Fruit fly (Drosophila melanogaster) whole organism, embryonic: ENCODE measurements around the gene CG17764.

ENCODE experiments used
- B-H2 ChIP-seq: fragments of 200-800 bp; sonication (Bioruptor generic); optimal IDR thresholded peaks from 2 replicates; lab custom pipeline; 2018; ENCODE audit warnings: missing biosample characterization, mild to moderate bottlenecking, missing genetic modification characterization
- BEAF-32 ChIP-seq: fragments of 200-800 bp; sonication (Bioruptor generic); optimal IDR thresholded peaks from 3 replicates; lab custom pipeline; 2017; ENCODE audit warnings: missing biosample characterization, missing genetic modification characterization, mild to moderate bottlenecking, moderate library complexity, missing genetic modification reagents
- CG11504 ChIP-seq: fragments of 200-800 bp; sonication (Bioruptor generic); optimal IDR thresholded peaks from 3 replicates; lab custom pipeline; 2019; ENCODE audit warnings: missing biosample characterization, mild to moderate bottlenecking, missing genetic modification characterization, moderate library complexity
- CG11696 ChIP-seq: fragments of 200-800 bp; sonication (Bioruptor generic); IDR thresholded peaks from 2 replicates; pipeline ENCODE4 v1.3.6; 2022; ENCODE audit warnings: missing biosample characterization, missing genetic modification characterization
- CG13296 ChIP-seq: fragments of 200-800 bp; sonication (Bioruptor generic); optimal IDR thresholded peaks from 3 replicates; lab custom pipeline; 2018; ENCODE audit warnings: missing biosample characterization, mild to moderate bottlenecking, missing genetic modification characterization
- CG17328 ChIP-seq: fragments of 200-800 bp; sonication (Bioruptor generic); IDR thresholded peaks from 2 replicates; pipeline ENCODE4 v1.3.6; 2022; ENCODE audit warnings: missing biosample characterization, missing genetic modification characterization
- CG17612 ChIP-seq: fragments of 200-800 bp; sonication (Bioruptor generic); IDR thresholded peaks from 2 replicates; pipeline ENCODE4 v1.3.6; 2022; ENCODE audit warnings: missing biosample characterization, missing genetic modification characterization
- CG2129 ChIP-seq: fragments of 200-800 bp; sonication (Bioruptor generic); IDR thresholded peaks from 2 replicates; pipeline ENCODE4 v1.3.6; 2022; ENCODE audit warnings: missing biosample characterization, missing genetic modification characterization; ENCODE audit not compliant: partially characterized antibody
- CG2678 ChIP-seq: fragments of 200-800 bp; sonication (Bioruptor generic); optimal IDR thresholded peaks from 3 replicates; lab custom pipeline; 2019; ENCODE audit warnings: missing biosample characterization, mild to moderate bottlenecking, missing genetic modification characterization, moderate library complexity
- CG3065 ChIP-seq: fragments of 200-800 bp; sonication (Bioruptor generic); optimal IDR thresholded peaks from 2 replicates; lab custom pipeline; 2016; ENCODE audit warnings: missing biosample characterization, missing genetic modification characterization
- CG31365 ChIP-seq: fragments of 200-800 bp; sonication (Bioruptor generic); optimal IDR thresholded peaks from 2 replicates; lab custom pipeline; 2018; ENCODE audit warnings: missing biosample characterization, mild to moderate bottlenecking, missing genetic modification characterization
- CG3163 ChIP-seq: fragments of 200-800 bp; sonication (Bioruptor generic); optimal IDR thresholded peaks from 3 replicates; lab custom pipeline; 2016; ENCODE audit warnings: missing biosample characterization, missing genetic modification characterization
- CG3726 ChIP-seq: fragments of 200-800 bp; sonication (Bioruptor generic); IDR thresholded peaks from 3 replicates; pipeline ENCODE4, ENCODE4 v1.3.6; 2022; ENCODE audit warnings: missing biosample characterization, missing genetic modification characterization
- CG4854 ChIP-seq: fragments of 200-800 bp; sonication (Bioruptor generic); optimal IDR thresholded peaks from 2 replicates; lab custom pipeline; 2016; ENCODE audit warnings: missing biosample characterization, missing genetic modification characterization, inconsistent platforms
- CG7745 ChIP-seq: fragments of 200-800 bp; sonication (Bioruptor generic); optimal IDR thresholded peaks from 2 replicates; lab custom pipeline; 2018; ENCODE audit warnings: missing biosample characterization, mild to moderate bottlenecking, missing genetic modification characterization, moderate library complexity
- CG9215 ChIP-seq: fragments of 200-800 bp; sonication (Bioruptor generic); IDR thresholded peaks from 2 replicates; pipeline ENCODE4 v1.3.6; 2022; ENCODE audit warnings: missing biosample characterization, missing genetic modification characterization
- CG9876 ChIP-seq: fragments of 200-800 bp; sonication (Bioruptor generic); optimal IDR thresholded peaks from 2 replicates; lab custom pipeline; 2016; ENCODE audit warnings: missing biosample characterization, missing genetic modification characterization
- Dp ChIP-seq: fragments of 200-800 bp; sonication (Bioruptor generic); optimal IDR thresholded peaks from 2 replicates; lab custom pipeline; 2018; ENCODE audit warnings: missing biosample characterization, mild to moderate bottlenecking, missing genetic modification characterization, moderate library complexity
- Dref ChIP-seq: fragments of 200-800 bp; sonication (Bioruptor generic); IDR thresholded peaks from 2 replicates; pipeline ENCODE4 v1.3.6; 2022; ENCODE audit warnings: missing biosample characterization, missing genetic modification characterization
- E2f2 ChIP-seq: fragments of 200-800 bp; sonication (Bioruptor generic); IDR thresholded peaks from 2 replicates; pipeline ENCODE4 v1.3.6; 2022; ENCODE audit warnings: missing biosample characterization, missing genetic modification characterization
- Elba2 ChIP-seq: fragments of 200-800 bp; sonication (Bioruptor generic); optimal IDR thresholded peaks from 3 replicates; lab custom pipeline; 2016; ENCODE audit warnings: missing biosample characterization, missing genetic modification characterization
- Ets65A ChIP-seq: fragments of 200-800 bp; sonication (Bioruptor generic); peaks from one replicate; lab custom pipeline; 2016; ENCODE audit warnings: missing biosample characterization, missing genetic modification characterization
- Ets97D ChIP-seq: fragments of 200-800 bp; sonication (Bioruptor generic); optimal IDR thresholded peaks from 3 replicates; lab custom pipeline; 2016; ENCODE audit warnings: missing biosample characterization, missing genetic modification characterization
- Hr78 ChIP-seq, 2 experiments: fragments of 200-800 bp in 1 of 2; fragments of >200 bp in 1 of 2; sonication (Bioruptor generic) in 1 of 2; optimal IDR thresholded peaks; 2 replicates each; lab custom pipeline; 2017 to 2019; ENCODE audit warnings: missing biosample characterization in 2 of 2, missing genetic modification characterization in 2 of 2, mild to moderate bottlenecking in 1 of 2, moderate library complexity in 1 of 2
- Lim3 ChIP-seq: fragments of 200-800 bp; sonication (Bioruptor generic); IDR thresholded peaks from 2 replicates; pipeline ENCODE4 v1.3.6; 2022; ENCODE audit warnings: missing biosample characterization, missing genetic modification characterization
- MESR4 ChIP-seq: fragments of 200-800 bp; sonication (Bioruptor generic); optimal IDR thresholded peaks from 2 replicates; lab custom pipeline; 2018; ENCODE audit warnings: missing biosample characterization, mild to moderate bottlenecking, missing genetic modification characterization, moderate library complexity
- MTF-1 ChIP-seq: fragments of 200-800 bp; sonication (Bioruptor generic); optimal IDR thresholded peaks from 2 replicates; lab custom pipeline; 2018; ENCODE audit warnings: missing biosample characterization, mild to moderate bottlenecking, missing genetic modification characterization, borderline replicate concordance
- NFAT ChIP-seq: fragments of 200-800 bp; sonication (Bioruptor generic); IDR thresholded peaks from 2 replicates; pipeline ENCODE4 v1.3.6; 2022; ENCODE audit warnings: missing biosample characterization, missing genetic modification characterization
- Sin3A ChIP-seq: fragments of >200 bp; optimal IDR thresholded peaks from 2 replicates; lab custom pipeline; 2018
- Taf1 ChIP-seq: fragments of 200-800 bp; sonication (Bioruptor generic); IDR thresholded peaks from 2 replicates; pipeline ENCODE4 v1.3.6; 2022; ENCODE audit warnings: missing biosample characterization, missing genetic modification characterization
- Xbp1 ChIP-seq: fragments of 200-800 bp; sonication (Bioruptor generic); optimal IDR thresholded peaks from 3 replicates; lab custom pipeline; 2016; ENCODE audit warnings: missing biosample characterization, mild to moderate bottlenecking, missing genetic modification characterization
- bab2 ChIP-seq: fragments of 200-800 bp; sonication (Bioruptor generic); optimal IDR thresholded peaks from 2 replicates; lab custom pipeline; 2016; ENCODE audit warnings: missing biosample characterization, missing genetic modification characterization
- en ChIP-seq: fragments of 200-800 bp; sonication (Bioruptor generic); optimal IDR thresholded peaks from 2 replicates; lab custom pipeline; 2016; ENCODE audit warnings: missing biosample characterization, missing genetic modification characterization
- ewg ChIP-seq: fragments of 200-800 bp; sonication (Bioruptor generic); optimal IDR thresholded peaks from 3 replicates; lab custom pipeline; 2017; ENCODE audit warnings: mild to moderate bottlenecking, missing biosample characterization, missing genetic modification reagents, missing genetic modification characterization
- gcm ChIP-seq: fragments of 200-800 bp; sonication (Bioruptor generic); optimal IDR thresholded peaks from 2 replicates; lab custom pipeline; 2019; ENCODE audit warnings: missing biosample characterization, mild to moderate bottlenecking, missing genetic modification characterization, moderate library complexity
- gro ChIP-seq: fragments of 200-800 bp; sonication (Bioruptor generic); optimal IDR thresholded peaks from 2 replicates; lab custom pipeline; 2016; ENCODE audit warnings: missing biosample characterization, missing genetic modification characterization
- hb ChIP-seq: fragments of 200-800 bp; sonication (Bioruptor generic); IDR thresholded peaks from 3 replicates; pipeline ENCODE4 v1.3.6; 2022; ENCODE audit warnings: missing biosample characterization, missing genetic modification characterization; ENCODE audit not compliant: partially characterized antibody
- jumu ChIP-seq: fragments of 200-800 bp; sonication (Bioruptor generic); optimal IDR thresholded peaks from 3 replicates; lab custom pipeline; 2016; ENCODE audit warnings: missing biosample characterization, missing genetic modification characterization
- kah ChIP-seq: fragments of 200-800 bp; sonication (Bioruptor generic); optimal IDR thresholded peaks from 2 replicates; lab custom pipeline; 2018; ENCODE audit warnings: missing biosample characterization, mild to moderate bottlenecking, missing genetic modification characterization
- lbe ChIP-seq: fragments of 200-800 bp; sonication (Bioruptor generic); optimal IDR thresholded peaks from 2 replicates; lab custom pipeline; 2016; ENCODE audit warnings: missing biosample characterization, mild to moderate bottlenecking, missing genetic modification characterization
- lmd ChIP-seq: fragments of 200-800 bp; sonication (Bioruptor generic); IDR thresholded peaks from 2 replicates; pipeline ENCODE4 v1.3.6; 2022; ENCODE audit warnings: missing biosample characterization, missing genetic modification characterization
- lola ChIP-seq, 3 experiments: fragments of >200 bp in 2 of 3; fragments of 200-800 bp in 1 of 3; sonication (Bioruptor generic) in 1 of 3; optimal IDR thresholded peaks; 2 replicates each; lab custom pipeline; 2017 to 2019; ENCODE audit warnings: missing biosample characterization in 3 of 3, missing genetic modification characterization in 3 of 3, mild to moderate bottlenecking in 1 of 3, moderate library complexity in 1 of 3
- nom ChIP-seq: fragments of 200-800 bp; sonication (Bioruptor generic); optimal IDR thresholded peaks from 2 replicates; lab custom pipeline; 2017; ENCODE audit warnings: missing biosample characterization, missing genetic modification characterization, mild to moderate bottlenecking, moderate library complexity, missing genetic modification reagents
- odd ChIP-seq: fragments of 200-800 bp; sonication (Bioruptor generic); optimal IDR thresholded peaks from 2 replicates; lab custom pipeline; 2017; ENCODE audit warnings: missing biosample characterization, mild to moderate bottlenecking, missing genetic modification characterization
- pb ChIP-seq: fragments of 200-800 bp; sonication (Bioruptor generic); optimal IDR thresholded peaks from 3 replicates; lab custom pipeline; 2016; ENCODE audit warnings: missing biosample characterization, missing genetic modification characterization
- row ChIP-seq: fragments of 200-800 bp; sonication (Bioruptor generic); IDR thresholded peaks from 3 replicates; pipeline ENCODE4 v1.3.6; 2022; ENCODE audit warnings: missing biosample characterization, missing genetic modification characterization
- tin ChIP-seq: fragments of 200-800 bp; sonication (Bioruptor generic); optimal IDR thresholded peaks from 3 replicates; lab custom pipeline; 2016; ENCODE audit warnings: missing biosample characterization, missing genetic modification characterization
- tll ChIP-seq, 2 experiments: fragments of 200-800 bp in 1 of 2; fragments of >200 bp in 1 of 2; sonication (Bioruptor generic) in 1 of 2; optimal IDR thresholded peaks; 2 replicates each; lab custom pipeline; 2017 to 2019; ENCODE audit warnings: missing biosample characterization in 2 of 2, missing genetic modification characterization in 2 of 2, mild to moderate bottlenecking in 1 of 2, moderate library complexity in 1 of 2
- trh ChIP-seq: fragments of 200-800 bp; sonication (Bioruptor generic); optimal IDR thresholded peaks from 2 replicates; lab custom pipeline; 2016; ENCODE audit warnings: missing biosample characterization, missing genetic modification characterization
- usp ChIP-seq: fragments of >200 bp; optimal IDR thresholded peaks from 2 replicates; lab custom pipeline; 2017; ENCODE audit warnings: missing biosample characterization, missing genetic modification characterization
- zfh2 ChIP-seq: fragments of 200-800 bp; sonication (Bioruptor generic); optimal IDR thresholded peaks from 2 replicates; lab custom pipeline; 2016; ENCODE audit warnings: missing biosample characterization, missing genetic modification characterization

The CG17764 gene

DNA sequence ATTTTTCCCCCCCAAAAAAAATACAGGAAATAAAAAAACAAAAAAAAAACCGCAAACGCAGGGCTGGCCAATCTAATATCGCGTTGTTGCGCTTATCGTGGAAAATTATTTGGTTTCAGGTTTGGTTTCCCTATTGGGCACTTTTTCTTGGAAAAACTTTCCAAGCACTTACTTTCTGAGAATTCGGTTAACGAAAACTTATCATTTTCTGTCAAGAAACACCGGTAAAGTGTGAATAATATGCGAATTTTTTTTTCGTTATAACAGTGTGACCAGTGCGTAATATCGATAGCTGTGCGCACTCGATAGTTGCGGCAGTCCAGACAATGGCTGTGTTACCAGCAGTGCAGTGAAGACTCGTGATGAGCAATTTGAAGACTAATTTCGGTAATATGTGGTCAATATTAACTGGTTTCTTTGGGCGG, 15.3 kb upstream of the CG17764 start, which contains the start of gene Rnp4F (continued):
- peak; percentile 52 for TF ChIP-seq E2f2 (GFP tag; lab: Robert Waterston, UW)
- TF ChIP-seq nom (GFP tag; lab: Kevin White, UChicago): peak; percentile 76
- TF ChIP-seq CG17612: no peak
- TF ChIP-seq CG13296 (GFP tag; lab: Kevin White, UChicago): peak; percentile 42
- TF ChIP-seq CG9215 (GFP tag; lab: Robert Waterston, UW): peak; percentile 76
- TF ChIP-seq zfh2: peak; percentile 89
- no peak for TF ChIP-seq CG31365 (tag; lab: Kevin White, UChicago)
- no peak for TF ChIP-seq Hr78 (GFP tag; optimal IDR thresholded peaks at IDR 0.05; lab: Kevin White, UChicago)
- TF ChIP-seq BEAF-32 (GFP tag; lab: Kevin White, UChicago): peak; percentile 91
- TF ChIP-seq CG4854 (GFP tag; lab: Kevin White, UChicago): peak; percentile 9
- TF ChIP-seq usp (GFP tag; lab: Kevin White, UChicago): no peak
- TF ChIP-seq Sin3A (lab: Kevin White, UChicago): peak; percentile 81
- no peak for TF ChIP-seq Lim3 (GFP tag; lab: Robert Waterston, UW)
- TF ChIP-seq CG11696 (GFP tag; lab: Robert Waterston, UW): no peak
- peak; percentile 43 for TF ChIP-seq ewg
- TF ChIP-seq MESR4: peak; percentile 24
- TF ChIP-seq pb (GFP tag; lab: Kevin White, UChicago): peak; percentile 60
- no peak for TF ChIP-seq CG11504
- no peak for TF ChIP-seq lbe (GFP tag; lab: Kevin White, UChicago)
- TF ChIP-seq bab2: peak; percentile 68
- TF ChIP-seq Xbp1 (GFP tag; lab: Kevin White, UChicago): peak; percentile 80
- TF ChIP-seq B-H2 (GFP tag; lab: Kevin White, UChicago): peak; percentile 9
- peak; percentile 65 for TF ChIP-seq jumu
- peak; percentile 78 for TF ChIP-seq Dref
- TF ChIP-seq gcm (GFP tag; lab: Kevin White, UChicago): no peak
- peak; percentile 70; the same call in 1 of the 2 replicates for TF ChIP-seq lmd (GFP tag; lab: Robert Waterston, UW)
- TF ChIP-seq CG3163 (GFP tag; lab: Kevin White, UChicago): peak; percentile 36
- peak; percentile 97 for TF ChIP-seq Ets97D (GFP tag; lab: Kevin White, UChicago)
- TF ChIP-seq gro (GFP tag; lab: Kevin White, UChicago): peak; percentile 72
- TF ChIP-seq CG2129 (GFP tag; lab: Robert Waterston, UW): peak; percentile 47; the same call in 1 of the 2 replicates
- peak; percentile 55 for TF ChIP-seq Dp (GFP tag; lab: Kevin White, UChicago)
- no peak for TF ChIP-seq odd (GFP tag; lab: Kevin White, UChicago)
- peak; percentile 99 for TF ChIP-seq Ets65A (GFP tag; lab: Kevin White, UChicago)
- no peak for TF ChIP-seq lola (GFP tag; optimal IDR thresholded peaks at IDR 0.05; lab: Kevin White, UChicago)
- TF ChIP-seq CG2678: no peak
- peak; percentile 21; the same call in 1 of the 2 replicates for TF ChIP-seq Taf1 (GFP tag; lab: Robert Waterston, UW)
- TF ChIP-seq tll (GFP tag; optimal IDR thresholded peaks at IDR 0.05; lab: Kevin White, UChicago): no peak
- TF ChIP-seq Elba2 (GFP tag; lab: Kevin White, UChicago): peak; percentile 75
- TF ChIP-seq CG7745 (tag; lab: Kevin White, UChicago): no peak
- TF ChIP-seq row (GFP tag; lab: Robert Waterston, UW): peak; percentile 94
- 0 out of 2 replicates have a peak, but pooled peaks have one; percentile 26 for TF ChIP-seq CG17328 (GFP tag; lab: Robert Waterston, UW)
- TF ChIP-seq CG9876 (GFP tag; lab: Kevin White, UChicago): peak; percentile 72
- TF ChIP-seq CG3065 (GFP tag; lab: Kevin White, UChicago): peak; percentile 26
- peak; percentile 83 for TF ChIP-seq NFAT (GFP tag; lab: Robert Waterston, UW)
- peak; percentile 74 for TF ChIP-seq tin
- peak; percentile 60; the same call in 2 of the 3 replicates for TF ChIP-seq hb (GFP tag; lab: Robert Waterston, UW)
- TF ChIP-seq CG3726: no peak
- peak; percentile 49 for TF ChIP-seq trh (GFP tag; lab: Kevin White, UChicago)
- TF ChIP-seq kah (GFP tag; lab: Kevin White, UChicago): no peak
- TF ChIP-seq MTF-1 (GFP tag; lab: Kevin White, UChicago): no peak
- no peak for TF ChIP-seq en
